Fruit fly (Drosophila melanogaster): ENCODE data around the gene INPP5E.

The INPP5E gene

DNA sequence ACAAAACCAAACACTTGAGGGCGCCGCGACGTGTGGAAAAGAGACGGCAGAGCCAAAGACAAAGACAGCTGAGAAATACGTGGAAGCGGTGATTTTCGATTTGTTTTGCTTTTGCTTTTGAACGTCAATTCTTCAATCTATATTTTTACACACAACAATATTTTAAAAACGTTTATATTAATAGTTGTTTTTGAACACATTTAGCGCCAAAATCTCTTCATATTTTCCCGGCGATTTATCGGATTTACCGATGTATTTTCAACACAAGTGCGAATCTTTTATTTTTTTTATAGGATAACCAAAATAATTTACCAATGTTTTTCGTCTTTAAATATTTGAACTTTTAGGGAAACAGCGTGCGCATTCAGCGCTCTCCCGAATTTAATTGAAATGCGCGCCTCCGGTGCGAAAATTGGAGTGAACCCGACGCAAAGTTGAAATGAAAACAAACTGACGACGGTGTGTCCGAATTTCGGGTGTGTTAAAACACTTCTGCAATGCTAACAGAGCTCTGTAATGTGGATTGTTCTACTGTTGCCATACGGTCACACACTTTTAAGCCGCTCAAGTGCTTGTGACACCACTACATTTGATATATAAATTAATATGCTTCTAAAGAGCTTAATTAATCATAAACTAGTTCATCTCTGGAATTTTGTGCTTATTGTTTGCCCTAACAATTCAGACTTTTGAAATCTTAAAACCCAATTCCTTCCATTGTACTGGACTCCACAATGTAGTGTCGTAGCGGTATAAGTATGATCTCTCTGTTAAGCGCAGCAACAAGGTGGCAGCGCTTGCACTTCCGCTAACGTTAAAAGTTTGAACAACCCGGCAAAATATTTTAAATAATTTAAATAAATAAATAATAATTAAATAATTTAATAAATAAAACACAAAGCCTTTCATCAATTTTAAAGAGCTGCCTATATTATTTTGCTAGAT lies 10.8 kb upstream of the INPP5E start, which contains the start of gene app (continued):
- TF ChIP-seq Taf1 (GFP tag; IDR thresholded peaks at IDR 0.05) (0 out of 2 replicates have a peak, but pooled peaks have one; percentile 42), her (GFP tag; optimal IDR thresholded peaks at IDR 0.05) (peak; percentile 62), CG32532 (GFP tag; IDR thresholded peaks at IDR 0.05) (peak; percentile 90), CG32772 (GFP tag; IDR thresholded peaks at IDR 0.05) (peak; percentile 88), Tbp (GFP tag; optimal IDR thresholded peaks at IDR 0.05) (no peak), CG8388 (GFP tag; optimal IDR thresholded peaks at IDR 0.05) (peak; percentile 75), CG13296 (GFP tag; optimal IDR thresholded peaks at IDR 0.05) (peak; percentile 89), CG6272 (GFP tag; IDR thresholded peaks at IDR 0.05) (peak; percentile 78), CG12104 (GFP tag; optimal IDR thresholded peaks at IDR 0.05) (peak; percentile 90), trh (GFP tag; optimal IDR thresholded peaks at IDR 0.05) (peak; percentile 61), CHES-1-like (GFP tag; optimal IDR thresholded peaks at IDR 0.05) (peak; percentile 73), Lhr (GFP tag; optimal IDR thresholded peaks at IDR 0.05) (peak; percentile 71), slp2 (GFP tag; optimal IDR thresholded peaks at IDR 0.05) (peak; percentile 72), run (tag; optimal IDR thresholded peaks at IDR 0.05) (peak; percentile 74), jing (GFP tag; optimal IDR thresholded peaks at IDR 0.05) (peak; percentile 78), CG10565 (GFP tag; optimal IDR thresholded peaks at IDR 0.05) (no peak), row (GFP tag; IDR thresholded peaks at IDR 0.05) (peak; percentile 95), Oli (tag; optimal IDR thresholded peaks at IDR 0.05) (peak; percentile 88), chn (GFP tag; optimal IDR thresholded peaks at IDR 0.05) (peak; percentile 85), cato (GFP tag; optimal IDR thresholded peaks at IDR 0.05; ENCODE audit: borderline replicate concordance) (peak; percentile 81), pum (GFP tag; optimal IDR thresholded peaks at IDR 0.05) (peak; percentile 75), Dbx (GFP tag; IDR thresholded peaks at IDR 0.05) (peak; percentile 74), CG17568 (GFP tag; optimal IDR thresholded peaks at IDR 0.05) (peak; percentile 76), MBD-R2 (GFP tag; IDR thresholded peaks at IDR 0.05) (peak; percentile 59; the same call in 1 of the 2 replicates), Hr39 (optimal IDR thresholded peaks at IDR 0.05) (no peak), CG12659 (GFP tag; optimal IDR thresholded peaks at IDR 0.05) (peak; percentile 91), B-H2 (GFP tag; optimal IDR thresholded peaks at IDR 0.05) (peak; percentile 93), CG12299 (tag; optimal IDR thresholded peaks at IDR 0.05) (peak; percentile 77), zfh2 (GFP tag; optimal IDR thresholded peaks at IDR 0.05) (peak; percentile 82), CG3726 (GFP tag; IDR thresholded peaks at IDR 0.05) (peak; percentile 80; the same call in 1 of the 3 replicates), luna (GFP tag; optimal IDR thresholded peaks at IDR 0.05) (peak; percentile 61), onecut (GFP tag; IDR thresholded peaks at IDR 0.05) (peak; percentile 85), crol (GFP tag; IDR thresholded peaks at IDR 0.05) (no peak), CG15514 (GFP tag; optimal IDR thresholded peaks at IDR 0.05) (peak; percentile 83), Opbp (GFP tag; IDR thresholded peaks at IDR 0.05; ENCODE audit: partially characterized antibody) (peak; percentile 43; the same call in 1 of the 3 replicates), Hmr (GFP tag; optimal IDR thresholded peaks at IDR 0.05) (peak; percentile 90), CG3847 (GFP tag; IDR thresholded peaks at IDR 0.05) (peak; percentile 84), z (GFP tag; IDR thresholded peaks at IDR 0.05) (no peak), CG9932 (GFP tag; IDR thresholded peaks at IDR 0.05) (peak; percentile 89), Rx (GFP tag; IDR thresholded peaks at IDR 0.05) (peak; percentile 88), CG1529 (GFP tag; optimal IDR thresholded peaks at IDR 0.05) (peak; percentile 72), lilli (GFP tag; optimal IDR thresholded peaks at IDR 0.05) (peak; percentile 85), Nf-YC (tag; optimal IDR thresholded peaks at IDR 0.05) (peak; percentile 74), CG1233 (GFP tag; optimal IDR thresholded peaks at IDR 0.05) (peak; percentile 89), dimm (GFP tag; IDR thresholded peaks at IDR 0.05) (peak; percentile 79), gfzf (GFP tag; optimal IDR thresholded peaks at IDR 0.05) (peak; percentile 66), Ptx1 (GFP tag; IDR thresholded peaks at IDR 0.05) (peak; percentile 93), vnd (GFP tag; IDR thresholded peaks at IDR 0.05; ENCODE audit: partially characterized antibody) (no peak), zfh1 (GFP tag; IDR thresholded peaks at IDR 0.05) (peak; percentile 94)

Measured in whole organism, embryonic.